Worm (Caenorhabditis elegans) whole organism, late embryonic: Measurements from ENCODE around the gene R01E6.7.

ENCODE experiments used
- F13H6.1 ChIP-seq: sonication (generic microtip); optimal IDR thresholded peaks from 2 replicates; lab custom pipeline; 2016; ENCODE audit warnings: missing genetic modification characterization, missing compliant biosample characterization
- ama-1 ChIP-seq: fragments of 150-350 bp; optimal IDR thresholded peaks from 2 replicates; lab custom pipeline; 2014
- ceh-14 ChIP-seq: sonication (generic microtip); optimal IDR thresholded peaks from 2 replicates; lab custom pipeline; 2016; ENCODE audit warnings: missing genotype, missing genetic modification characterization, missing compliant biosample characterization
- ceh-18 ChIP-seq: sonication (generic microtip); optimal IDR thresholded peaks from 2 replicates; lab custom pipeline; 2016; ENCODE audit warnings: missing genetic modification characterization, missing compliant biosample characterization
- ceh-19 ChIP-seq: fragments of 200-800 bp; sonication (Bioruptor generic); optimal IDR thresholded peaks from 2 replicates; lab custom pipeline; 2018; ENCODE audit warnings: mild to moderate bottlenecking, missing genetic modification characterization, missing compliant biosample characterization
- ceh-24 ChIP-seq: sonication (generic microtip); optimal IDR thresholded peaks from 2 replicates; lab custom pipeline; 2016; ENCODE audit warnings: mild to moderate bottlenecking, missing genetic modification characterization, missing compliant biosample characterization
- ceh-31 ChIP-seq: sonication (generic microtip); optimal IDR thresholded peaks from 2 replicates; lab custom pipeline; 2016; ENCODE audit warnings: missing genetic modification characterization, missing compliant biosample characterization
- ceh-34 ChIP-seq: sonication (generic microtip); optimal IDR thresholded peaks from 2 replicates; lab custom pipeline; 2016; ENCODE audit warnings: mild to moderate bottlenecking, missing genetic modification characterization, missing compliant biosample characterization
- ceh-48 ChIP-seq: sonication (generic microtip); optimal IDR thresholded peaks from 2 replicates; lab custom pipeline; 2016; ENCODE audit warnings: missing genetic modification characterization, inconsistent platforms, missing compliant biosample characterization
- ceh-6 ChIP-seq: fragments of 200-800 bp; sonication (Bioruptor generic); optimal IDR thresholded peaks from 2 replicates; lab custom pipeline; 2018; ENCODE audit warnings: mild to moderate bottlenecking, missing genetic modification characterization, missing compliant biosample characterization
- ceh-9 ChIP-seq: sonication (generic microtip); optimal IDR thresholded peaks from 2 replicates; lab custom pipeline; 2016; ENCODE audit warnings: mild to moderate bottlenecking, missing genetic modification characterization, inconsistent platforms, missing compliant biosample characterization
- che-1 ChIP-seq: sonication (generic microtip); optimal IDR thresholded peaks from 2 replicates; lab custom pipeline; 2016; ENCODE audit warnings: mild to moderate bottlenecking, missing genetic modification characterization, missing compliant biosample characterization
- dmd-4 ChIP-seq: sonication (generic microtip); optimal IDR thresholded peaks from 2 replicates; lab custom pipeline; 2016; ENCODE audit warnings: borderline replicate concordance, missing genetic modification characterization, missing compliant biosample characterization
- dve-1 ChIP-seq: sonication (generic microtip); optimal IDR thresholded peaks from 2 replicates; lab custom pipeline; 2017; ENCODE audit warnings: antibody characterized with exemption, mild to moderate bottlenecking, missing genetic modification characterization, missing compliant biosample characterization
- elt-2 ChIP-seq: sonication (generic microtip); optimal IDR thresholded peaks from 2 replicates; lab custom pipeline; 2016; ENCODE audit warnings: missing genetic modification reagents, missing genetic modification characterization, missing compliant biosample characterization
- elt-4 ChIP-seq: sonication (generic microtip); optimal IDR thresholded peaks from 2 replicates; lab custom pipeline; 2016; ENCODE audit warnings: missing genetic modification characterization, missing compliant biosample characterization
- eyg-1 ChIP-seq: sonication (generic microtip); optimal IDR thresholded peaks from 2 replicates; lab custom pipeline; 2016; ENCODE audit warnings: missing genotype, missing genetic modification characterization, missing compliant biosample characterization
- fax-1 ChIP-seq: sonication (generic microtip); optimal IDR thresholded peaks from 2 replicates; lab custom pipeline; 2016; ENCODE audit warnings: missing genotype, missing genetic modification characterization, missing compliant biosample characterization
- gmeb-2 ChIP-seq: sonication (generic microtip); optimal IDR thresholded peaks from 2 replicates; lab custom pipeline; 2016; ENCODE audit warnings: missing genetic modification characterization, inconsistent platforms, missing compliant biosample characterization
- hlh-30 ChIP-seq: sonication (generic microtip); optimal IDR thresholded peaks from 2 replicates; lab custom pipeline; 2017; ENCODE audit warnings: antibody characterized with exemption, missing genetic modification characterization, missing compliant biosample characterization; ENCODE audit not compliant: insufficient read depth
- hlh-8 ChIP-seq: sonication (generic microtip); optimal IDR thresholded peaks from 2 replicates; lab custom pipeline; 2016; ENCODE audit warnings: missing genotype, missing genetic modification characterization, missing compliant biosample characterization
- lin-11 ChIP-seq: fragments of 200-800 bp; sonication (Bioruptor generic); optimal IDR thresholded peaks from 2 replicates; lab custom pipeline; 2018; ENCODE audit warnings: mild to moderate bottlenecking, missing genetic modification characterization, missing compliant biosample characterization
- madf-2 ChIP-seq: sonication (generic microtip); optimal IDR thresholded peaks from 2 replicates; lab custom pipeline; 2017; ENCODE audit warnings: missing genetic modification characterization, missing compliant biosample characterization
- nfya-1 ChIP-seq: sonication (generic microtip); optimal IDR thresholded peaks from 2 replicates; lab custom pipeline; 2017; ENCODE audit warnings: missing genetic modification characterization, mild to moderate bottlenecking, missing compliant biosample characterization, antibody characterized with exemption, moderate library complexity
- nhr-232 ChIP-seq: sonication (generic microtip); optimal IDR thresholded peaks from 2 replicates; lab custom pipeline; 2016; ENCODE audit warnings: missing genetic modification characterization, missing compliant biosample characterization
- pag-3 ChIP-seq: sonication (generic microtip); optimal IDR thresholded peaks from 2 replicates; lab custom pipeline; 2016; ENCODE audit warnings: missing compliant biosample characterization, missing genetic modification characterization, borderline replicate concordance
- pat-9 ChIP-seq: fragments of 200-800 bp; sonication (Bioruptor generic); optimal IDR thresholded peaks from 2 replicates; lab custom pipeline; 2018; ENCODE audit warnings: mild to moderate bottlenecking, missing genetic modification characterization, moderate library complexity, missing compliant biosample characterization
- pax-1 ChIP-seq: fragments of 150-350 bp; optimal IDR thresholded peaks from 2 replicates; lab custom pipeline; 2014; ENCODE audit warnings: missing biosample characterization, missing genetic modification characterization
- pqm-1 ChIP-seq: sonication (generic microtip); optimal IDR thresholded peaks from 2 replicates; lab custom pipeline; 2016; ENCODE audit warnings: missing genetic modification characterization, missing compliant biosample characterization
- pros-1 ChIP-seq: fragments of 150-350 bp; optimal IDR thresholded peaks from 2 replicates; lab custom pipeline; 2014; ENCODE audit warnings: missing biosample characterization, missing genetic modification reagents, missing genetic modification characterization
- ref-2 ChIP-seq: sonication (generic microtip); optimal IDR thresholded peaks from 2 replicates; lab custom pipeline; 2016; ENCODE audit warnings: missing genetic modification characterization, missing compliant biosample characterization
- rnt-1 ChIP-seq: sonication (generic microtip); optimal IDR thresholded peaks from 2 replicates; lab custom pipeline; 2016; ENCODE audit warnings: missing genetic modification characterization, missing compliant biosample characterization
- sdc-2 ChIP-seq: sonication (generic microtip); optimal IDR thresholded peaks from 2 replicates; lab custom pipeline; 2016; ENCODE audit warnings: missing genotype, missing genetic modification characterization, missing compliant biosample characterization
- sox-4 ChIP-seq: sonication (generic microtip); optimal IDR thresholded peaks from 2 replicates; lab custom pipeline; 2017; ENCODE audit warnings: mild to moderate bottlenecking, missing genetic modification characterization, inconsistent platforms, missing compliant biosample characterization
- syd-9 ChIP-seq: sonication (generic microtip); optimal IDR thresholded peaks from 2 replicates; lab custom pipeline; 2016; ENCODE audit warnings: mild to moderate bottlenecking, missing genetic modification characterization, moderate library complexity, missing compliant biosample characterization
- tbx-2 ChIP-seq: sonication (generic microtip); optimal IDR thresholded peaks from 2 replicates; lab custom pipeline; 2016; ENCODE audit warnings: missing genetic modification characterization, missing compliant biosample characterization
- unc-3 ChIP-seq, 2 experiments: fragments of 200-800 bp in 1 of 2; sonication (Bioruptor generic) in 1 of 2; sonication (generic microtip) in 1 of 2; conservative IDR thresholded peaks in 1 of 2; optimal IDR thresholded peaks in 1 of 2; 2 replicates each; pipeline versions ENCODE4 v1.3.6 to Lab custom; 2016 to 2022; ENCODE audit warnings: missing compliant biosample characterization in 2 of 2, missing genetic modification characterization in 2 of 2, missing genetic modification reagents in 1 of 2
- unc-42 ChIP-seq: sonication (generic microtip); optimal IDR thresholded peaks from 2 replicates; lab custom pipeline; 2016; ENCODE audit warnings: missing genotype, missing genetic modification characterization, missing compliant biosample characterization
- unc-55 ChIP-seq: sonication (generic microtip); optimal IDR thresholded peaks from 2 replicates; lab custom pipeline; 2017; ENCODE audit warnings: missing biosample characterization, missing genetic modification reagents, missing genetic modification characterization
- unc-86 ChIP-seq: sonication (generic microtip); optimal IDR thresholded peaks from 2 replicates; lab custom pipeline; 2016; ENCODE audit warnings: missing genetic modification characterization, missing compliant biosample characterization
- zip-5 ChIP-seq: sonication (generic microtip); optimal IDR thresholded peaks from 2 replicates; lab custom pipeline; 2016; ENCODE audit warnings: missing genetic modification characterization, missing compliant biosample characterization

R01E6.7 gene

DNA sequence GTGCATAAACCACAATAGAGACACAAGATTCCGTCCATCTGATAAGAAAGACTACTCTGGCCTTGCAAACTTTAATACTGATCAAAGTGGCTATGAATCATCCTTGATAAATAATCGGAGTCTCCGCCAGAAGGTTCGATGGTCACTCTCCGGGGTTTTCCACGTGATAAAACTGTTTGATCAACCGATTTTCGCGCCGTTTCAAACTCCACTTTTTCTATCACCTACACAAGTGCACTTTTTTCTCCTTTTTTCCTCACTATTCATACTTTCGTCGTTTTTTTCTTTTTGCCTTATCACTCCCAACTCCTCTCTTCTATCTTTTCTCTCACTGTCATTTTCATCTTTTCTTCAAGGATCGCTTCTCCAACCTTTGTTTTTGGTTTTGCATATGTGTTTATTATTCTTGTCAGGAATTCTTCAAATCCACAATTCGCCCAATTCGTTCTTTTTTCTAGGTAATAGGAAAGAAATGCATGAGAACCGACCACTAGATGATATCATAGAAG is 41.1 kb downstream of the R01E6.7 start, which contains the start of gene F18H3.4:
Gene F18H3.4 (plus strand): TSS at position 459 of the 509 bp plus-strand sequence.
- TF ChIP-seq ceh-24 (tag; lab: Kevin White, UChicago) (no peak), ceh-6 (GFP tag; lab: Kevin White, UChicago) (no peak), unc-42 (tag; lab: Kevin White, UChicago) (no peak), dve-1 (tag; lab: Kevin White, UChicago) (no peak), nhr-232 (tag; lab: Kevin White, UChicago) (no peak), gmeb-2 (no peak), F13H6.1 (no peak), eyg-1 (tag; lab: Kevin White, UChicago) (no peak), pqm-1 (peak; percentile 1), ama-1 (no peak), elt-2 (peak; percentile 27)

DNA sequence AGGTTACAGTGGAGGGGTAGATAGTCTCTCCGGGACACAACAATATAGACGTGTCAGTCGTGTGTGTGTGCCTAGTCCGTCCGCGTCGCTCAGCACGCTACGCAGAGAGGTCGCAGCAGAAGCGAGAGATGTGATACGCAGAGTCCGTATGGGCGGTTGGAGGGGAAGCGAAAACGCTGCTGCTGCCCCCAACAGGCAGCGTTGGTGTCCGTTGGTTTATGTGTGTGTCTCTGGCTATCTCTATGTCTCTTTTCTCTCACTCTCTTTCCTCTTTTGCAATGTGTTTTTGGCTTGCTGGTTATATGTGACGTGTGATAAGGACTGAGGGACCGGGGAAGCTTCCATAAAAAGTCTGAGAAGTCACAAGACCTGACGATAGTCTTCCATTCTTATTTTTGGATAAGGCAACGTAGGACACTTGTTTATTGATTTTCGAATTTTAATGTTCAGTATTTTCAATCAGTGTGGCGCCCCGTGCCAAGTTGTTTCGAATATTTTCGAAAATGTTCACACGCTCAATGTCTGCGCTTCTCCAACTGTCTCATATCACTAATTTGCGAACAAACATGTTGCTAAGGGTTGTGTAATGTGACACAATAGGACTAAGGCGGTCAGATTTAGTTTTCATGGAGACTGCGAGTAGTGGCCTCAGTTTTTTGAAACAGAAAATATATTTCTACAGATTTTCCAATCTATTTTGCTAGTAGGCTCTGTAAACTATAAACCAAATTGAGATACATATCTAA is 42.2 kb downstream of the R01E6.7 start, which contains the start of gene pab-2:
Gene pab-2 (minus strand): TSS at position 69 of the 746 bp plus-strand sequence.
- TF ChIP-seq sdc-2 (tag; lab: Kevin White, UChicago) (peak; percentile 88), unc-3 (GFP tag; conservative IDR thresholded peaks at IDR 0.05; lab: Robert Waterston, UW) (0 out of 2 replicates have a peak, but pooled peaks have one; percentile 39), unc-3 (tag; optimal IDR thresholded peaks at IDR 0.05; lab: Kevin White, UChicago) (no peak), ceh-6 (GFP tag; lab: Kevin White, UChicago) (peak; percentile 26), rnt-1 (tag; lab: Kevin White, UChicago) (peak; percentile 61), nhr-232 (tag; lab: Kevin White, UChicago) (peak; percentile 58), madf-2 (tag; lab: Kevin White, UChicago) (peak; percentile 21), dmd-4 (tag; lab: Kevin White, UChicago) (no peak), ceh-14 (peak; percentile 9), pag-3 (tag; lab: Kevin White, UChicago) (no peak), fax-1 (no peak), unc-86 (tag; lab: Kevin White, UChicago) (peak; percentile 14), pqm-1 (peak; percentile 65), che-1 (tag; lab: Kevin White, UChicago) (no peak), unc-55 (GFP tag; lab: Kevin White, UChicago) (peak; percentile 75), unc-42 (tag; lab: Kevin White, UChicago) (peak; percentile 56), F13H6.1 (peak; percentile 31), ceh-24 (tag; lab: Kevin White, UChicago) (no peak), ref-2 (tag; lab: Kevin White, UChicago) (peak; percentile 80), ceh-31 (peak; percentile 78), dve-1 (tag; lab: Kevin White, UChicago) (peak; percentile 79), hlh-8 (tag; lab: Kevin White, UChicago) (peak; percentile 21), tbx-2 (tag; lab: Kevin White, UChicago) (peak; percentile 92), ceh-9 (no peak), eyg-1 (tag; lab: Kevin White, UChicago) (peak; percentile 10), hlh-30 (tag; lab: Kevin White, UChicago) (peak; percentile 65), zip-5 (peak; percentile 24), elt-4 (tag; lab: Kevin White, UChicago) (no peak), nfya-1 (tag; lab: Kevin White, UChicago) (peak; percentile 88), sox-4 (tag; lab: Kevin White, UChicago) (peak; percentile 38), pat-9 (tag; lab: Kevin White, UChicago) (peak; percentile 40), pax-1 (tag; lab: Kevin White, UChicago) (no peak), ceh-48 (peak; percentile 13), lin-11 (tag; lab: Kevin White, UChicago) (peak; percentile 8), ceh-34 (tag; lab: Kevin White, UChicago) (peak; percentile 67), pros-1 (tag; lab: Kevin White, UChicago) (peak; percentile 76), ceh-19 (GFP tag; lab: Kevin White, UChicago) (peak; percentile 10), syd-9 (tag; lab: Kevin White, UChicago) (peak; percentile 45), elt-2 (peak; percentile 69), ceh-18 (tag; lab: Kevin White, UChicago) (peak; percentile 69)
